Fruit fly (Drosophila melanogaster): ENCODE measurements around the gene CG46525.
A peak's percentile ranks its signal among the peaks of the same experiment; 100 is the strongest.

CG46525 gene

dm6 chr3L:17486794-17487726 lies 12.0 kb downstream of the CG46525 start, which contains the start of gene Oatp74D (continued):
- TF ChIP-seq pum (GFP tag; optimal IDR thresholded peaks at IDR 0.05) (no peak), caup (GFP tag; optimal IDR thresholded peaks at IDR 0.05; ENCODE audit: severe bottlenecking) (peak; percentile 63), CG15073 (GFP tag; optimal IDR thresholded peaks at IDR 0.05) (no peak), ara (GFP tag; IDR thresholded peaks at IDR 0.05) (no peak; the same call in 1 of the 2 replicates), gsb (GFP tag; IDR thresholded peaks at IDR 0.05) (no peak), trem (tag; optimal IDR thresholded peaks at IDR 0.05) (no peak), E2f2 (GFP tag; IDR thresholded peaks at IDR 0.05) (peak; percentile 37; the same call in 1 of the 2 replicates), CG7928 (GFP tag; optimal IDR thresholded peaks at IDR 0.05) (no peak), CG9797 (GFP tag; optimal IDR thresholded peaks at IDR 0.05) (peak; percentile 16), hth (optimal IDR thresholded peaks at IDR 0.05) (no peak), CG42726 (GFP tag; IDR thresholded peaks at IDR 0.05; ENCODE audit: partially characterized antibody) (peak; percentile 65; the same call in 1 of the 2 replicates), CG9932 (GFP tag; IDR thresholded peaks at IDR 0.05) (peak; percentile 58), peb (GFP tag; IDR thresholded peaks at IDR 0.05) (no peak), H2.0 (GFP tag; IDR thresholded peaks at IDR 0.05) (no peak; the same call in 1 of the 2 replicates), MESR4 (GFP tag; optimal IDR thresholded peaks at IDR 0.05) (peak; percentile 0), CG3726 (GFP tag; IDR thresholded peaks at IDR 0.05) (no peak), phol (tag; optimal IDR thresholded peaks at IDR 0.05) (peak; percentile 13), YL-1 (GFP tag; optimal IDR thresholded peaks at IDR 0.05) (peak; percentile 0), ro (GFP tag; IDR thresholded peaks at IDR 0.05) (no peak), dan (GFP tag; IDR thresholded peaks at IDR 0.05) (no peak), Rfx (GFP tag; IDR thresholded peaks at IDR 0.05) (peak; percentile 64; the same call in 1 of the 2 replicates), CG10274 (GFP tag; optimal IDR thresholded peaks at IDR 0.05) (no peak), CG4328 (GFP tag; optimal IDR thresholded peaks at IDR 0.05) (peak; percentile 74), fd64A (GFP tag; optimal IDR thresholded peaks at IDR 0.05) (peak; percentile 80), CG18011 (GFP tag; optimal IDR thresholded peaks at IDR 0.05) (peak; percentile 13), CG17912 (GFP tag; optimal IDR thresholded peaks at IDR 0.05) (peak; percentile 61), dati (GFP tag; IDR thresholded peaks at IDR 0.05) (no peak), insv (GFP tag; optimal IDR thresholded peaks at IDR 0.05) (peak in 1 of 2 experiments; percentile 61), CG2678 (tag; optimal IDR thresholded peaks at IDR 0.05) (peak; percentile 67), CG9215 (GFP tag; IDR thresholded peaks at IDR 0.05) (no peak), CG33213 (GFP tag; optimal IDR thresholded peaks at IDR 0.05) (no peak), CG15011 (GFP tag; optimal IDR thresholded peaks at IDR 0.05) (peak; percentile 21), CG4282 (GFP tag; optimal IDR thresholded peaks at IDR 0.05) (peak; percentile 41), Dll (GFP tag; IDR thresholded peaks at IDR 0.05; ENCODE audit: partially characterized antibody) (no peak), CG13424 (tag; optimal IDR thresholded peaks at IDR 0.05) (peak; percentile 45), gt (GFP tag; IDR thresholded peaks at IDR 0.05) (no peak), B-H2 (GFP tag; optimal IDR thresholded peaks at IDR 0.05) (peak; percentile 64), ERR (GFP tag; optimal IDR thresholded peaks at IDR 0.05) (peak; percentile 8), Lhr (GFP tag; optimal IDR thresholded peaks at IDR 0.05) (peak; percentile 50), kay (GFP tag; optimal IDR thresholded peaks at IDR 0.05) (no peak), Sin3A (optimal IDR thresholded peaks at IDR 0.05) (no peak), CG1529 (GFP tag; optimal IDR thresholded peaks at IDR 0.05) (peak; percentile 55), CG11456 (GFP tag; IDR thresholded peaks at IDR 0.05) (no peak), tup (GFP tag; optimal IDR thresholded peaks at IDR 0.05) (no peak), CG3847 (GFP tag; IDR thresholded peaks at IDR 0.05) (peak; percentile 37; the same call in 1 of the 2 replicates), PHDP (tag; optimal IDR thresholded peaks at IDR 0.05) (peak; percentile 8), Adf1 (GFP tag; IDR thresholded peaks at IDR 0.05) (peak; percentile 99), CG14050 (GFP tag; IDR thresholded peaks at IDR 0.05) (no peak), crol (GFP tag; IDR thresholded peaks at IDR 0.05) (peak; percentile 47; the same call in 1 of the 2 replicates)
